Worm (Caenorhabditis elegans): ENCODE results near the gene csp-2.
"Not testable (repeated sequence)": the region's sequence is repeated elsewhere in the genome, so short reads cannot be mapped to it uniquely, and the experiment has no call there.

ce11 chrIV:6320267-6320977 is 12.9 kb downstream of the csp-2 start:
- TF ChIP-seq unc-130 (GFP tag; optimal IDR thresholded peaks at IDR 0.05); lir-1 (GFP tag; conservative IDR thresholded peaks at IDR 0.05); cebp-2 (GFP tag; IDR thresholded peaks at IDR 0.05); F57C9.4 (tag; optimal IDR thresholded peaks at IDR 0.05); sea-2 (GFP tag; IDR thresholded peaks at IDR 0.05); pha-4 (tag; optimal IDR thresholded peaks at IDR 0.05); dox-1 (GFP tag; IDR thresholded peaks at IDR 0.05); F55B11.4 (tag; optimal IDR thresholded peaks at IDR 0.05; ENCODE audit: borderline replicate concordance, insufficient read depth); ztf-18 (tag; optimal IDR thresholded peaks at IDR 0.05); nfya-2 (GFP tag; IDR thresholded peaks at IDR 0.05); K11D2.4 (GFP tag; IDR thresholded peaks at IDR 0.05); F52B5.7 (tag; optimal IDR thresholded peaks at IDR 0.05): not testable (repeated sequence)
- TF ChIP-seq snpc-4 (GFP tag; optimal IDR thresholded peaks at IDR 0.05), result peak; percentile 8
- peak in 3 of 4 experiments; percentile 47 to 93 (median 85) for TF ChIP-seq snpc-4 (tag; optimal IDR thresholded peaks at IDR 0.05)
- peak; percentile 41 for TF ChIP-seq snpc-1.1 (tag; optimal IDR thresholded peaks at IDR 0.05; ENCODE audit: insufficient read depth)
